Worm (Caenorhabditis elegans) whole organism, late embryonic: ENCODE results near the gene clec-52.

Experiments
- F13H6.1 ChIP-seq: sonication (generic microtip); optimal IDR thresholded peaks from 2 replicates; lab custom pipeline; 2016; ENCODE audit warnings: missing genetic modification characterization, missing compliant biosample characterization
- ahr-1 ChIP-seq: sonication (generic microtip); optimal IDR thresholded peaks from 2 replicates; lab custom pipeline; 2016; ENCODE audit warnings: missing genetic modification characterization, missing compliant biosample characterization
- ama-1 ChIP-seq: fragments of 150-350 bp; optimal IDR thresholded peaks from 2 replicates; lab custom pipeline; 2014
- ceh-14 ChIP-seq: sonication (generic microtip); optimal IDR thresholded peaks from 2 replicates; lab custom pipeline; 2016; ENCODE audit warnings: missing genotype, missing genetic modification characterization, missing compliant biosample characterization
- dmd-4 ChIP-seq: sonication (generic microtip); optimal IDR thresholded peaks from 2 replicates; lab custom pipeline; 2016; ENCODE audit warnings: borderline replicate concordance, missing genetic modification characterization, missing compliant biosample characterization
- elt-2 ChIP-seq: sonication (generic microtip); optimal IDR thresholded peaks from 2 replicates; lab custom pipeline; 2016; ENCODE audit warnings: missing genetic modification reagents, missing genetic modification characterization, missing compliant biosample characterization
- fkh-10 ChIP-seq: fragments of 150-350 bp; optimal IDR thresholded peaks from 2 replicates; lab custom pipeline; 2014; ENCODE audit warnings: missing biosample characterization, missing genetic modification reagents, missing genetic modification characterization
- hlh-30 ChIP-seq: sonication (generic microtip); optimal IDR thresholded peaks from 2 replicates; lab custom pipeline; 2017; ENCODE audit warnings: antibody characterized with exemption, missing genetic modification characterization, missing compliant biosample characterization; ENCODE audit not compliant: insufficient read depth
- pag-3 ChIP-seq: sonication (generic microtip); optimal IDR thresholded peaks from 2 replicates; lab custom pipeline; 2016; ENCODE audit warnings: missing compliant biosample characterization, missing genetic modification characterization, borderline replicate concordance
- pha-4 ChIP-seq: fragments of 150-350 bp; optimal IDR thresholded peaks from 2 replicates; lab custom pipeline; 2018; ENCODE audit warnings: missing biosample characterization, missing genetic modification reagents, missing genetic modification characterization
- tbx-2 ChIP-seq: sonication (generic microtip); optimal IDR thresholded peaks from 2 replicates; lab custom pipeline; 2016; ENCODE audit warnings: missing genetic modification characterization, missing compliant biosample characterization
- unc-42 ChIP-seq: sonication (generic microtip); optimal IDR thresholded peaks from 2 replicates; lab custom pipeline; 2016; ENCODE audit warnings: missing genotype, missing genetic modification characterization, missing compliant biosample characterization
- unc-55 ChIP-seq: sonication (generic microtip); optimal IDR thresholded peaks from 2 replicates; lab custom pipeline; 2017; ENCODE audit warnings: missing biosample characterization, missing genetic modification reagents, missing genetic modification characterization
- unc-86 ChIP-seq: sonication (generic microtip); optimal IDR thresholded peaks from 2 replicates; lab custom pipeline; 2016; ENCODE audit warnings: missing genetic modification characterization, missing compliant biosample characterization

- TF ChIP-seq F13H6.1 (tag; lab: Kevin White, UChicago) (no peak), hlh-30 (tag; lab: Kevin White, UChicago) (peak; percentile 91), pha-4 (no peak), ama-1 (lab: Kevin White, UChicago) (no peak), unc-55 (no peak), elt-2 (tag; lab: Kevin White, UChicago) (no peak), unc-86 (tag; lab: Kevin White, UChicago) (no peak), dmd-4 (no peak), unc-42 (tag; lab: Kevin White, UChicago) (no peak), ceh-14 (tag; lab: Kevin White, UChicago) (no peak), pag-3 (tag; lab: Kevin White, UChicago) (no peak), fkh-10 (no peak), tbx-2 (tag; lab: Kevin White, UChicago) (no peak), ahr-1 (tag; lab: Kevin White, UChicago) (no peak)
Measured at ce11 chrIV:8146283-8146682, 22.3 kb downstream of the clec-52 start.
